Worm (Caenorhabditis elegans): Measurements from ENCODE around the gene cyp-13A10.
A peak's percentile ranks its signal among the peaks of the same experiment; 100 is the strongest.

cyp-13A10 gene

ce11 chrII:9662797-9663196, at the start of gene cyp-13A10:
Gene cyp-13A10, minus strand, starts transcription at chrII:9662884.
- no peak for TF ChIP-seq Y67H2A.10 (GFP tag; conservative IDR thresholded peaks at IDR 0.05)
- TF ChIP-seq egl-44 (GFP tag; IDR thresholded peaks at IDR 0.05): no peak
- TF ChIP-seq F57C9.4 (tag; optimal IDR thresholded peaks at IDR 0.05): no peak
- TF ChIP-seq unc-62 (GFP tag; optimal IDR thresholded peaks at IDR 0.05): no peak

ce11 chrII:9708835-9709299, 46.2 kb upstream of the cyp-13A10 start, which contains the start of gene glt-5:
Gene glt-5, minus strand, starts transcription at chrII:9708885.
- TF ChIP-seq attf-3 (GFP tag; conservative IDR thresholded peaks at IDR 0.05): no peak

- TF ChIP-seq madf-8 (GFP tag; conservative IDR thresholded peaks at IDR 0.05): no peak
- no peak for TF ChIP-seq lag-1 (GFP tag; IDR thresholded peaks at IDR 0.05)
- TF ChIP-seq lin-35 (GFP tag; optimal IDR thresholded peaks at IDR 0.05): peak in 1 of 3 experiments; percentile 72
- TF ChIP-seq tbp1 (GFP tag; optimal IDR thresholded peaks at IDR 0.05): no peak
- TF ChIP-seq F23B12.7 (tag; optimal IDR thresholded peaks at IDR 0.05; ENCODE audit: insufficient read depth): peak; percentile 32
- peak; percentile 78 for TF ChIP-seq mcd-1 (GFP tag; IDR thresholded peaks at IDR 0.05)
- peak; percentile 43 for TF ChIP-seq efl-1 (GFP tag; optimal IDR thresholded peaks at IDR 0.05)
- no peak for TF ChIP-seq cebp-1 (GFP tag; IDR thresholded peaks at IDR 0.05)
- TF ChIP-seq cebp-1 (tag; optimal IDR thresholded peaks at IDR 0.05): no peak
- peak; percentile 79 for TF ChIP-seq lin-54 (GFP tag; optimal IDR thresholded peaks at IDR 0.05)
- TF ChIP-seq rpc-1 (optimal IDR thresholded peaks at IDR 0.05): no peak
- no peak for TF ChIP-seq rpc-1 (tag; optimal IDR thresholded peaks at IDR 0.05)
- TF ChIP-seq dpl-1 (GFP tag; optimal IDR thresholded peaks at IDR 0.05): peak; percentile 8
These were observed 43.5 kb upstream of the cyp-13A10 start, which contains the start of gene Y53C12A.3 for ce11 chrII:9706207-9706606. Gene Y53C12A.3, minus strand, starts transcription at chrII:9706240.

- TF ChIP-seq ama-1 (optimal IDR thresholded peaks at IDR 0.05) (no peak), ama-1 (GFP tag; optimal IDR thresholded peaks at IDR 0.05) (peak in 1 of 2 experiments; percentile 10), efl-1 (GFP tag; optimal IDR thresholded peaks at IDR 0.05) (no peak)
These were observed 42.1 kb upstream of the cyp-13A10 start, which contains the start of gene Y53C12A.10 for ce11 chrII:9704746-9705145. Gene Y53C12A.10, minus strand, starts transcription at chrII:9704846.

- TF ChIP-seq nhr-90 (tag; optimal IDR thresholded peaks at IDR 0.05) (no peak), ama-1 (optimal IDR thresholded peaks at IDR 0.05) (no peak), ama-1 (GFP tag; optimal IDR thresholded peaks at IDR 0.05) (peak in 1 of 2 experiments; percentile 10)
These were observed 40.9 kb upstream of the cyp-13A10 start, which contains the start of gene mop-25.2 for ce11 chrII:9703601-9704000. Gene mop-25.2, minus strand, starts transcription at chrII:9703701.

ce11 chrII:9700363-9700762, 37.7 kb upstream of the cyp-13A10 start, which contains the start of the genes Y53C12A.8 and Y53C12A.7:
Gene Y53C12A.8, minus strand, starts transcription at chrII:9700463.
Gene Y53C12A.7, plus strand, starts transcription at chrII:9700543.
- TF ChIP-seq tbp1 (GFP tag; optimal IDR thresholded peaks at IDR 0.05): no peak
- no peak for TF ChIP-seq zfh-2 (GFP tag; conservative IDR thresholded peaks at IDR 0.05)
- no peak for TF ChIP-seq B0261.1 (tag; optimal IDR thresholded peaks at IDR 0.05)
- TF ChIP-seq F57A8.1 (GFP tag; optimal IDR thresholded peaks at IDR 0.05): no peak
- no peak for TF ChIP-seq let-526 (GFP tag; IDR thresholded peaks at IDR 0.05)
- no peak for TF ChIP-seq hmg-1.2 (GFP tag; IDR thresholded peaks at IDR 0.05)
- TF ChIP-seq dpff-1 (tag; optimal IDR thresholded peaks at IDR 0.05): no peak

- TF ChIP-seq nfya-2 (GFP tag; IDR thresholded peaks at IDR 0.05) (no peak), ztf-3 (GFP tag; optimal IDR thresholded peaks at IDR 0.05) (no peak), ccch-3 (GFP tag; optimal IDR thresholded peaks at IDR 0.05) (no peak), F57A8.1 (GFP tag; optimal IDR thresholded peaks at IDR 0.05) (no peak), ZK185.1 (tag; optimal IDR thresholded peaks at IDR 0.05; ENCODE audit: poor library complexity, severe bottlenecking) (no peak), mcd-1 (GFP tag; IDR thresholded peaks at IDR 0.05) (no peak)
These were observed 33.3 kb upstream of the cyp-13A10 start for ce11 chrII:9695942-9696341.

Data from whole organism, young adult.